Fruit fly (Drosophila melanogaster) Kc167 (cell line): ENCODE results near the gene CG15034.

Experiments
- Sin3A ChIP-seq: fragments of >200 bp; optimal IDR thresholded peaks from 2 replicates; lab custom pipeline; 2018; ENCODE audit warnings: missing external identifiers
- ttk ChIP-seq: sonication (Bioruptor generic); optimal IDR thresholded peaks from 2 replicates; lab custom pipeline; 2017; ENCODE audit warnings: missing external identifiers

- TF ChIP-seq Sin3A (lab: Kevin White, UChicago), result no peak
- TF ChIP-seq ttk, result no peak
Observed at dm6 chrX:7358496-7358895, 11.2 kb upstream of the CG15034 start, which contains the start of gene CG1999.
